Worm (Caenorhabditis elegans): ENCODE measurements around the gene smg-7.

DNA sequence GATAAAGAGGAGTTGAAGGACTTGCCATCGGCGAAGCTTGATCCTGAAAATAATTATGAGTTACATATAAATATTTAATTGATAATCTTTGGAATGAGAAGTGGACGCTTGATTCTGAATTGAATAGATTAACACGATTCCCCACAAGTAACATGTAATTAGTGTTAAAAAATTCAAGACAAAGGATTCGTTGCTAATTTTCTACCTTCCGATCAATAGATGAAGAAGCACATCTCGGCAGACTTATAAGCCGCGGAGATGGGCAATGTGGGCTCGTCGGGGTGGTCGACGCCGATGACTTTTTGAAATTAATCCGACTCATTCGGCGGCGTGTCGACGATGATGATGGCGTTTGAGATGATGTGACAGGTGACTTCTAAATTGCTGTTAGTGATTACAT is 4.8 kb upstream of the smg-7 start:
- no peak for TF ChIP-seq ceh-13 (GFP tag; optimal IDR thresholded peaks at IDR 0.05)
- no peak for TF ChIP-seq ama-1 (optimal IDR thresholded peaks at IDR 0.05)
- no peak for TF ChIP-seq tbx-11 (GFP tag; IDR thresholded peaks at IDR 0.05)
- TF ChIP-seq hmg-4 (GFP tag; optimal IDR thresholded peaks at IDR 0.05) = no peak
- no peak for TF ChIP-seq ets-7 (tag; optimal IDR thresholded peaks at IDR 0.05)
- TF ChIP-seq flt-1 (GFP tag; IDR thresholded peaks at IDR 0.05) = no peak
- TF ChIP-seq B0310.2 (tag; optimal IDR thresholded peaks at IDR 0.05) = no peak
- TF ChIP-seq pes-1 (GFP tag; IDR thresholded peaks at IDR 0.05) = no peak

Measured in whole organism, early embryonic.